Worm (Caenorhabditis elegans) whole organism, young adult: Measurements from ENCODE around the gene acs-4.
A peak's percentile ranks its signal among the peaks of the same experiment; 100 is the strongest.

Experiments used
- B0336.3 ChIP-seq: fragments of 200-800 bp; sonication (Bioruptor generic); IDR thresholded peaks from 2 replicates; pipeline ENCODE4 v1.3.6; 2022; ENCODE audit warnings: missing genetic modification characterization, missing compliant biosample characterization
- C06A6.2 ChIP-seq: fragments of 200-800 bp; sonication (Bioruptor generic); conservative IDR thresholded peaks from 2 replicates; pipeline ENCODE4 v1.3.6; 2022; ENCODE audit warnings: missing genetic modification characterization, missing compliant biosample characterization
- F23B12.7 ChIP-seq: sonication (generic microtip); optimal IDR thresholded peaks from 2 replicates; lab custom pipeline; 2017; ENCODE audit warnings: missing genetic modification characterization, mild to moderate bottlenecking, missing compliant biosample characterization, antibody characterized with exemption, moderate library complexity; ENCODE audit not compliant: insufficient read depth
- F33H1.4 ChIP-seq: fragments of 200-800 bp; sonication (Bioruptor generic); IDR thresholded peaks from 2 replicates; pipeline ENCODE4 v1.3.6; 2022; ENCODE audit warnings: missing genetic modification reagents, missing genetic modification characterization, missing compliant biosample characterization
- F37B4.10 ChIP-seq: fragments of 200-800 bp; sonication (Bioruptor generic); IDR thresholded peaks from 2 replicates; pipeline ENCODE4 v1.3.6; 2022; ENCODE audit warnings: missing genetic modification characterization, missing compliant biosample characterization
- F57C9.4 ChIP-seq: sonication (generic microtip); optimal IDR thresholded peaks from 2 replicates; lab custom pipeline; 2017; ENCODE audit warnings: mild to moderate bottlenecking, missing genetic modification characterization, missing compliant biosample characterization
- K12H6.12 ChIP-seq: fragments of 200-800 bp; sonication (Bioruptor generic); optimal IDR thresholded peaks from 2 replicates; lab custom pipeline; 2018; ENCODE audit warnings: mild to moderate bottlenecking, missing genetic modification characterization, missing compliant biosample characterization
- T26A5.8 ChIP-seq: sonication (generic microtip); optimal IDR thresholded peaks from 2 replicates; lab custom pipeline; 2016; ENCODE audit warnings: missing genetic modification characterization, missing compliant biosample characterization
- aptf-2 ChIP-seq: fragments of 200-800 bp; sonication (Bioruptor generic); conservative IDR thresholded peaks from 2 replicates; pipeline ENCODE4 v1.3.6; 2022; ENCODE audit warnings: missing genetic modification reagents, missing genetic modification characterization, missing compliant biosample characterization
- atf-7 ChIP-seq: sonication (generic microtip); optimal IDR thresholded peaks from 2 replicates; lab custom pipeline; 2017; ENCODE audit warnings: mild to moderate bottlenecking, missing genetic modification characterization, missing compliant biosample characterization
- attf-5 ChIP-seq: fragments of 200-800 bp; sonication (Bioruptor generic); optimal IDR thresholded peaks from 2 replicates; lab custom pipeline; 2018; ENCODE audit warnings: mild to moderate bottlenecking, missing genetic modification characterization, missing compliant biosample characterization
- cebp-1 ChIP-seq, 2 experiments: fragments of 200-800 bp in 1 of 2; sonication (Bioruptor generic) in 1 of 2; sonication (generic microtip) in 1 of 2; IDR thresholded peaks in 1 of 2; optimal IDR thresholded peaks in 1 of 2; 2 replicates each; pipeline versions ENCODE4 v1.3.6 to Lab custom; 2017 to 2022; ENCODE audit warnings: missing compliant biosample characterization in 2 of 2, missing genetic modification characterization in 2 of 2, mild to moderate bottlenecking in 1 of 2, missing genetic modification reagents in 1 of 2, moderate library complexity in 1 of 2
- ceh-40 ChIP-seq: fragments of 200-800 bp; sonication (Bioruptor generic); IDR thresholded peaks from 2 replicates; pipeline ENCODE4 v1.3.6; 2022; ENCODE audit warnings: missing genetic modification characterization, missing compliant biosample characterization
- ceh-91 ChIP-seq: fragments of 200-800 bp; sonication (Bioruptor generic); IDR thresholded peaks from 2 replicates; pipeline ENCODE4 v1.3.6; 2022; ENCODE audit warnings: missing genetic modification reagents, missing genetic modification characterization, missing compliant biosample characterization
- dox-1 ChIP-seq: fragments of 200-800 bp; sonication (Bioruptor generic); IDR thresholded peaks from 2 replicates; pipeline ENCODE4 v1.3.6; 2022; ENCODE audit warnings: missing genetic modification reagents, missing genetic modification characterization, missing compliant biosample characterization
- efl-1 ChIP-seq: fragments of 150-350 bp; optimal IDR thresholded peaks from 2 replicates; lab custom pipeline; 2014; ENCODE audit warnings: missing biosample characterization, missing genetic modification reagents, missing genetic modification characterization
- egrh-3 ChIP-seq: fragments of 200-800 bp; sonication (Bioruptor generic); IDR thresholded peaks from 2 replicates; pipeline ENCODE4 v1.3.6; 2022; ENCODE audit warnings: missing genetic modification reagents, missing genetic modification characterization, missing compliant biosample characterization
- ekl-4 ChIP-seq: fragments of 200-800 bp; sonication (Bioruptor generic); IDR thresholded peaks from 2 replicates; pipeline ENCODE4 v1.3.6; 2022; ENCODE audit warnings: missing genetic modification reagents, missing genetic modification characterization, missing compliant biosample characterization
- ets-4 ChIP-seq: fragments of 200-800 bp; sonication (Bioruptor generic); optimal IDR thresholded peaks from 2 replicates; lab custom pipeline; 2018; ENCODE audit warnings: mild to moderate bottlenecking, missing genetic modification characterization, missing compliant biosample characterization
- fkh-3 ChIP-seq: sonication (generic microtip); optimal IDR thresholded peaks from 2 replicates; lab custom pipeline; 2016; ENCODE audit warnings: mild to moderate bottlenecking, missing genetic modification characterization, missing compliant biosample characterization
- hmg-1.2 ChIP-seq: fragments of 200-800 bp; sonication (Bioruptor generic); IDR thresholded peaks from 2 replicates; pipeline ENCODE4 v1.3.6; 2022; ENCODE audit warnings: missing genetic modification reagents, missing genetic modification characterization, missing compliant biosample characterization
- let-607 ChIP-seq, 2 experiments: fragments of 200-800 bp in 1 of 2; sonication (Bioruptor generic) in 1 of 2; sonication (generic microtip) in 1 of 2; optimal IDR thresholded peaks; 2 replicates each; lab custom pipeline; 2016 to 2018; ENCODE audit warnings: mild to moderate bottlenecking in 2 of 2, missing compliant biosample characterization in 2 of 2, missing genetic modification characterization in 2 of 2, moderate library complexity in 2 of 2, missing genotype in 1 of 2
- lin-35 ChIP-seq, 3 experiments: fragments of 150-350 bp in 2 of 3; sonication (generic microtip) in 1 of 3; optimal IDR thresholded peaks; 2 replicates each; lab custom pipeline; 2014 to 2018; ENCODE audit warnings: missing biosample characterization in 3 of 3, missing genetic modification characterization in 3 of 3, missing genetic modification reagents in 3 of 3
- lin-40 ChIP-seq: sonication (generic microtip); optimal IDR thresholded peaks from 2 replicates; lab custom pipeline; 2016; ENCODE audit warnings: missing genetic modification characterization, mild to moderate bottlenecking, missing compliant biosample characterization, missing genotype, missing genetic modification reagents
- lin-54 ChIP-seq: fragments of 200-800 bp; sonication (Bioruptor generic); optimal IDR thresholded peaks from 2 replicates; lab custom pipeline; 2018; ENCODE audit warnings: mild to moderate bottlenecking, missing genetic modification characterization, missing compliant biosample characterization
- lsl-1 ChIP-seq: fragments of 200-800 bp; sonication (Bioruptor generic); optimal IDR thresholded peaks from 2 replicates; lab custom pipeline; 2018; ENCODE audit warnings: mild to moderate bottlenecking, missing genetic modification characterization, moderate library complexity, missing compliant biosample characterization
- mes-4 ChIP-seq: sonication (generic microtip); optimal IDR thresholded peaks from 2 replicates; lab custom pipeline; 2016; ENCODE audit warnings: missing genotype, missing genetic modification characterization, missing compliant biosample characterization
- nfyb-1 ChIP-seq: fragments of 200-800 bp; sonication (Bioruptor generic); IDR thresholded peaks from 2 replicates; pipeline ENCODE4 v1.3.6; 2022; ENCODE audit warnings: missing genetic modification reagents, missing genetic modification characterization, missing compliant biosample characterization
- nhr-179 ChIP-seq: sonication (generic microtip); optimal IDR thresholded peaks from 2 replicates; lab custom pipeline; 2016; ENCODE audit warnings: mild to moderate bottlenecking, missing genetic modification characterization, missing compliant biosample characterization
- nhr-80 ChIP-seq: sonication (generic microtip); optimal IDR thresholded peaks from 2 replicates; lab custom pipeline; 2016; ENCODE audit warnings: missing genetic modification characterization, missing compliant biosample characterization
- nhr-90 ChIP-seq: sonication (generic microtip); optimal IDR thresholded peaks from 2 replicates; lab custom pipeline; 2016; ENCODE audit warnings: missing genotype, mild to moderate bottlenecking, missing genetic modification characterization, missing compliant biosample characterization
- pha-4 ChIP-seq: fragments of 150-350 bp; sonication (generic microtip); optimal IDR thresholded peaks from 2 replicates; lab custom pipeline; 2014; ENCODE audit warnings: missing biosample characterization, missing genetic modification reagents, missing genetic modification characterization
- snpc-3.4 ChIP-seq: sonication (generic microtip); optimal IDR thresholded peaks from 2 replicates; lab custom pipeline; 2017; ENCODE audit warnings: missing genetic modification characterization, mild to moderate bottlenecking, missing compliant biosample characterization, antibody characterized with exemption, moderate library complexity, missing genotype, missing genetic modification reagents
- snpc-4 ChIP-seq, 5 experiments: fragments of 150-350 bp in 1 of 5; sonication (generic microtip) in 4 of 5; optimal IDR thresholded peaks; 2 replicates each; lab custom pipeline; 2014 to 2018; ENCODE audit warnings: missing genetic modification characterization in 5 of 5, missing biosample characterization in 3 of 5, antibody characterized with exemption in 2 of 5, mild to moderate bottlenecking in 2 of 5, missing compliant biosample characterization in 2 of 5, missing genotype in 2 of 5, moderate library complexity in 2 of 5, missing genetic modification reagents in 1 of 5
- somi-1 ChIP-seq: fragments of 200-800 bp; sonication (Bioruptor generic); optimal IDR thresholded peaks from 2 replicates; lab custom pipeline; 2018; ENCODE audit warnings: mild to moderate bottlenecking, missing genetic modification characterization, missing compliant biosample characterization
- sptf-2 ChIP-seq: fragments of 200-800 bp; sonication (Bioruptor generic); optimal IDR thresholded peaks from 2 replicates; lab custom pipeline; 2018; ENCODE audit warnings: mild to moderate bottlenecking, missing genetic modification characterization, missing compliant biosample characterization
- ztf-18 ChIP-seq: sonication (generic microtip); optimal IDR thresholded peaks from 2 replicates; lab custom pipeline; 2016; ENCODE audit warnings: missing genotype, mild to moderate bottlenecking, missing genetic modification characterization, missing compliant biosample characterization
- ztf-22 ChIP-seq: fragments of 200-800 bp; sonication (Bioruptor generic); optimal IDR thresholded peaks from 2 replicates; lab custom pipeline; 2018; ENCODE audit warnings: mild to moderate bottlenecking, missing genetic modification characterization, moderate library complexity, missing compliant biosample characterization
- ztf-28 ChIP-seq: fragments of 200-800 bp; sonication (Bioruptor generic); IDR thresholded peaks from 2 replicates; pipeline ENCODE4 v1.3.6; 2022; ENCODE audit warnings: missing genetic modification reagents, missing genetic modification characterization, missing compliant biosample characterization
- ztf-3 ChIP-seq: fragments of 200-800 bp; sonication (Bioruptor generic); optimal IDR thresholded peaks from 2 replicates; lab custom pipeline; 2018; ENCODE audit warnings: mild to moderate bottlenecking, missing genetic modification characterization, missing compliant biosample characterization

Gene acs-4

ce11 chrIII:7165276-7165675 lies 2.4 kb upstream of the acs-4 start:
- TF ChIP-seq ceh-91 (GFP tag; lab: Robert Waterston, UW) (peak; percentile 34; the same call in 1 of the 2 replicates), F37B4.10 (GFP tag; lab: Robert Waterston, UW) (no peak), efl-1 (GFP tag; lab: Kevin White, UChicago) (peak; percentile 70), nhr-90 (tag; lab: Kevin White, UChicago) (no peak), fkh-3 (tag; lab: Kevin White, UChicago) (no peak), ceh-40 (no peak), ztf-3 (no peak), lsl-1 (GFP tag; lab: Kevin White, UChicago) (peak; percentile 80), ztf-28 (GFP tag; lab: Robert Waterston, UW) (no peak), snpc-3.4 (peak; percentile 44), C06A6.2 (GFP tag; lab: Robert Waterston, UW) (no peak), hmg-1.2 (GFP tag; lab: Robert Waterston, UW) (peak; percentile 10; the same call in 1 of the 2 replicates), F33H1.4 (GFP tag; lab: Robert Waterston, UW) (peak; percentile 36; the same call in 1 of the 2 replicates)

- TF ChIP-seq lin-40 (tag; lab: Kevin White, UChicago), result peak; percentile 15
- TF ChIP-seq ztf-18 (tag; lab: Kevin White, UChicago), result peak; percentile 54
- peak; percentile 27 for TF ChIP-seq K12H6.12 (tag; lab: Kevin White, UChicago)
- TF ChIP-seq lin-54, result peak; percentile 61
- no peak for TF ChIP-seq snpc-4 (GFP tag; optimal IDR thresholded peaks at IDR 0.05; lab: Kevin White, UChicago)
- peak in 2 of 4 experiments; percentile 21 to 76 for TF ChIP-seq snpc-4 (tag; optimal IDR thresholded peaks at IDR 0.05; lab: Kevin White, UChicago)
- peak in 1 of 3 experiments; percentile 54 for TF ChIP-seq lin-35 (GFP tag; optimal IDR thresholded peaks at IDR 0.05; lab: Kevin White, UChicago)
- TF ChIP-seq atf-7 (tag; lab: Kevin White, UChicago), result peak; percentile 42
- peak; percentile 98 for TF ChIP-seq nhr-80 (tag; lab: Kevin White, UChicago)
- TF ChIP-seq ztf-22, result peak; percentile 28
- TF ChIP-seq T26A5.8 (tag; lab: Kevin White, UChicago), result no peak
- TF ChIP-seq F57C9.4, result no peak
- TF ChIP-seq F23B12.7, result peak; percentile 28
- TF ChIP-seq ekl-4, result no peak
- TF ChIP-seq egrh-3 (GFP tag; lab: Robert Waterston, UW), result no peak
- peak; percentile 65 for TF ChIP-seq dox-1 (GFP tag; lab: Robert Waterston, UW)
- 0 out of 2 replicates have a peak, but pooled peaks have one; percentile 20 for TF ChIP-seq B0336.3
- TF ChIP-seq nfyb-1 (GFP tag; lab: Robert Waterston, UW), result 0 out of 2 replicates have a peak, but pooled peaks have one; percentile 55
- no peak for TF ChIP-seq sptf-2 (GFP tag; lab: Kevin White, UChicago)
- TF ChIP-seq nhr-90 (tag; lab: Kevin White, UChicago), result peak; percentile 1
- peak; percentile 87 for TF ChIP-seq ets-4 (GFP tag; lab: Kevin White, UChicago)
- TF ChIP-seq aptf-2 (GFP tag; lab: Robert Waterston, UW), result no peak
- peak; percentile 92 for TF ChIP-seq attf-5
- TF ChIP-seq somi-1, result no peak
- TF ChIP-seq let-607 (tag; optimal IDR thresholded peaks at IDR 0.05; lab: Kevin White, UChicago), result peak; percentile 68 to 75
- no peak for TF ChIP-seq nhr-179 (tag; lab: Kevin White, UChicago)
- peak; percentile 1 for TF ChIP-seq efl-1 (GFP tag; lab: Kevin White, UChicago)
- no peak for TF ChIP-seq mes-4
- peak; percentile 97 for TF ChIP-seq cebp-1 (GFP tag; IDR thresholded peaks at IDR 0.05; lab: Robert Waterston, UW)
- peak; percentile 99 for TF ChIP-seq cebp-1 (tag; optimal IDR thresholded peaks at IDR 0.05; lab: Kevin White, UChicago)
- TF ChIP-seq snpc-3.4, result no peak
- peak; percentile 73 for TF ChIP-seq pha-4 (tag; lab: Kevin White, UChicago)
These were observed 1.8 kb upstream of the acs-4 start for ce11 chrIII:7165816-7166229.
